Fruit fly (Drosophila melanogaster) whole organism, embryonic: ENCODE data around the gene cwo.

ENCODE experiments used
- Asciz ChIP-seq: fragments of 200-800 bp; sonication (Bioruptor generic); optimal IDR thresholded peaks from 2 replicates; lab custom pipeline; 2017; ENCODE audit warnings: missing biosample characterization, mild to moderate bottlenecking, missing genetic modification characterization, missing genetic modification reagents
- Atf6 ChIP-seq: fragments of 200-800 bp; sonication (Bioruptor generic); IDR thresholded peaks from 2 replicates; pipeline ENCODE4 v1.3.6; 2022; ENCODE audit warnings: missing biosample characterization, missing genetic modification characterization
- B-H2 ChIP-seq: fragments of 200-800 bp; sonication (Bioruptor generic); optimal IDR thresholded peaks from 2 replicates; lab custom pipeline; 2018; ENCODE audit warnings: missing biosample characterization, mild to moderate bottlenecking, missing genetic modification characterization
- BEAF-32 ChIP-seq: fragments of 200-800 bp; sonication (Bioruptor generic); optimal IDR thresholded peaks from 3 replicates; lab custom pipeline; 2017; ENCODE audit warnings: missing biosample characterization, missing genetic modification characterization, mild to moderate bottlenecking, moderate library complexity, missing genetic modification reagents
- CG1024 ChIP-seq: fragments of 200-800 bp; sonication (Bioruptor generic); IDR thresholded peaks from 2 replicates; pipeline ENCODE4 v1.3.6; 2022; ENCODE audit warnings: missing biosample characterization, missing genetic modification characterization
- CG10274 ChIP-seq: fragments of 200-800 bp; sonication (Bioruptor generic); optimal IDR thresholded peaks from 3 replicates; lab custom pipeline; 2017; ENCODE audit warnings: missing biosample characterization, mild to moderate bottlenecking, missing genetic modification characterization
- CG11093 ChIP-seq: fragments of 200-800 bp; sonication (Bioruptor generic); IDR thresholded peaks from 3 replicates; pipeline ENCODE4 v1.3.6; 2022; ENCODE audit warnings: missing biosample characterization, missing genetic modification characterization
- CG12769 ChIP-seq: fragments of 200-800 bp; sonication (Bioruptor generic); optimal IDR thresholded peaks from 2 replicates; lab custom pipeline; 2019; ENCODE audit warnings: missing biosample characterization, mild to moderate bottlenecking, missing genetic modification characterization, moderate library complexity
- CG14667 ChIP-seq: fragments of 200-800 bp; sonication (Bioruptor generic); IDR thresholded peaks from 2 replicates; pipeline ENCODE4 v1.3.6; 2022; ENCODE audit warnings: missing biosample characterization, missing genetic modification characterization
- CG2120 ChIP-seq: fragments of 200-800 bp; sonication (Bioruptor generic); optimal IDR thresholded peaks from 3 replicates; lab custom pipeline; 2016; ENCODE audit warnings: missing biosample characterization, missing genetic modification characterization
- CG2712 ChIP-seq: fragments of 200-800 bp; optimal IDR thresholded peaks from 3 replicates; lab custom pipeline; 2019; ENCODE audit warnings: missing biosample characterization, mild to moderate bottlenecking, missing genetic modification characterization, moderate library complexity
- CG32767 ChIP-seq: fragments of 200-800 bp; sonication (Bioruptor generic); IDR thresholded peaks from 2 replicates; pipeline ENCODE4 v1.3.6; 2022; ENCODE audit warnings: missing biosample characterization, missing genetic modification characterization
- CG32772 ChIP-seq: fragments of 200-800 bp; sonication (Bioruptor generic); IDR thresholded peaks from 2 replicates; pipeline ENCODE4 v1.3.6; 2022; ENCODE audit warnings: missing biosample characterization, missing genetic modification characterization
- CG6272 ChIP-seq: fragments of 200-800 bp; sonication (Bioruptor generic); IDR thresholded peaks from 2 replicates; pipeline ENCODE4 v1.3.6; 2022; ENCODE audit warnings: missing biosample characterization, missing genetic modification characterization
- CG6765 ChIP-seq: fragments of 200-800 bp; sonication (Bioruptor generic); optimal IDR thresholded peaks from 3 replicates; lab custom pipeline; 2017; ENCODE audit warnings: missing biosample characterization, mild to moderate bottlenecking, missing genetic modification characterization
- CG6791 ChIP-seq: fragments of 200-800 bp; sonication (Bioruptor generic); IDR thresholded peaks from 3 replicates; pipeline ENCODE4 v1.3.6; 2022; ENCODE audit warnings: missing biosample characterization, missing genetic modification characterization; ENCODE audit not compliant: partially characterized antibody
- CG7357 ChIP-seq: fragments of 200-800 bp; sonication (Bioruptor generic); IDR thresholded peaks from 3 replicates; pipeline ENCODE4 v1.3.6; 2022; ENCODE audit warnings: missing biosample characterization, missing genetic modification characterization
- CG8290 ChIP-seq, 3 experiments: fragments of 200-800 bp; sonication (Bioruptor generic); optimal IDR thresholded peaks; 2 replicates each; lab custom pipeline; 2016 to 2019; ENCODE audit warnings: missing biosample characterization in 3 of 3, missing genetic modification characterization in 3 of 3, mild to moderate bottlenecking in 2 of 3, moderate library complexity in 1 of 3
- CG8388 ChIP-seq: fragments of 200-800 bp; sonication (Bioruptor generic); optimal IDR thresholded peaks from 2 replicates; lab custom pipeline; 2019; ENCODE audit warnings: missing biosample characterization, mild to moderate bottlenecking, missing genetic modification characterization, moderate library complexity
- Dek ChIP-seq: fragments of 200-800 bp; sonication (Bioruptor generic); optimal IDR thresholded peaks from 3 replicates; lab custom pipeline; 2019; ENCODE audit warnings: missing biosample characterization, mild to moderate bottlenecking, missing genetic modification characterization, moderate library complexity
- Elba2 ChIP-seq: fragments of 200-800 bp; sonication (Bioruptor generic); optimal IDR thresholded peaks from 3 replicates; lab custom pipeline; 2016; ENCODE audit warnings: missing biosample characterization, missing genetic modification characterization
- H2.0 ChIP-seq: fragments of 200-800 bp; sonication (Bioruptor generic); IDR thresholded peaks from 2 replicates; pipeline ENCODE4 v1.3.6; 2022; ENCODE audit warnings: missing biosample characterization, missing genetic modification characterization
- Hmr ChIP-seq: fragments of 200-800 bp; sonication (Bioruptor generic); optimal IDR thresholded peaks from 3 replicates; lab custom pipeline; 2017; ENCODE audit warnings: mild to moderate bottlenecking, missing biosample characterization, missing genetic modification reagents, missing genetic modification characterization
- Hr78 ChIP-seq, 2 experiments: fragments of 200-800 bp in 1 of 2; fragments of >200 bp in 1 of 2; sonication (Bioruptor generic) in 1 of 2; optimal IDR thresholded peaks; 2 replicates each; lab custom pipeline; 2017 to 2019; ENCODE audit warnings: missing biosample characterization in 2 of 2, missing genetic modification characterization in 2 of 2, mild to moderate bottlenecking in 1 of 2, moderate library complexity in 1 of 2
- Max ChIP-seq: fragments of 200-800 bp; sonication (Bioruptor generic); optimal IDR thresholded peaks from 2 replicates; lab custom pipeline; 2016; ENCODE audit warnings: missing biosample characterization, mild to moderate bottlenecking, missing genetic modification characterization
- Meics ChIP-seq: fragments of 200-800 bp; sonication (Bioruptor generic); optimal IDR thresholded peaks from 2 replicates; lab custom pipeline; 2017; ENCODE audit warnings: missing biosample characterization, mild to moderate bottlenecking, missing genetic modification characterization
- Nf-YB ChIP-seq: fragments of 200-800 bp; sonication (Bioruptor generic); optimal IDR thresholded peaks from 3 replicates; lab custom pipeline; 2019; ENCODE audit warnings: missing biosample characterization, mild to moderate bottlenecking, missing genetic modification characterization, moderate library complexity
- Pdp1 ChIP-seq, 2 experiments: fragments of 200-800 bp; sonication (Bioruptor generic); optimal IDR thresholded peaks; 3 replicates each; lab custom pipeline; 2016; ENCODE audit warnings: missing biosample characterization in 2 of 2, missing genetic modification characterization in 2 of 2, mild to moderate bottlenecking in 1 of 2, moderate library complexity in 1 of 2
- ash1 ChIP-seq: fragments of 200-800 bp; sonication (Bioruptor generic); optimal IDR thresholded peaks from 2 replicates; lab custom pipeline; 2018; ENCODE audit warnings: missing biosample characterization, mild to moderate bottlenecking, missing genetic modification characterization
- bowl ChIP-seq: fragments of 200-800 bp; sonication (Bioruptor generic); IDR thresholded peaks from 2 replicates; pipeline ENCODE4 v1.3.6; 2022; ENCODE audit warnings: missing biosample characterization, missing genetic modification characterization
- crol ChIP-seq: fragments of 200-800 bp; sonication (Bioruptor generic); IDR thresholded peaks from 2 replicates; pipeline ENCODE4 v1.3.6; 2022; ENCODE audit warnings: missing biosample characterization, missing genetic modification characterization
- cwo ChIP-seq: fragments of 200-800 bp; sonication (Bioruptor generic); optimal IDR thresholded peaks from 3 replicates; lab custom pipeline; 2017; ENCODE audit warnings: missing biosample characterization, missing genetic modification characterization, mild to moderate bottlenecking, moderate library complexity, missing genetic modification reagents
- dan ChIP-seq: fragments of 200-800 bp; sonication (Bioruptor generic); IDR thresholded peaks from 2 replicates; pipeline ENCODE4 v1.3.6; 2022; ENCODE audit warnings: missing biosample characterization, missing genetic modification characterization
- exex ChIP-seq: fragments of 200-800 bp; sonication (Bioruptor generic); optimal IDR thresholded peaks from 4 replicates; lab custom pipeline; 2018; ENCODE audit warnings: missing biosample characterization, mild to moderate bottlenecking, missing genetic modification characterization, moderate library complexity
- fd102C ChIP-seq: fragments of 200-800 bp; sonication (Bioruptor generic); optimal IDR thresholded peaks from 2 replicates; lab custom pipeline; 2018; ENCODE audit warnings: missing biosample characterization, mild to moderate bottlenecking, missing genetic modification characterization, moderate library complexity
- fd64A ChIP-seq: fragments of 200-800 bp; sonication (Bioruptor generic); optimal IDR thresholded peaks from 3 replicates; lab custom pipeline; 2018; ENCODE audit warnings: missing biosample characterization, mild to moderate bottlenecking, missing genetic modification characterization
- ftz-f1 ChIP-seq: fragments of 200-800 bp; sonication (Bioruptor generic); optimal IDR thresholded peaks from 2 replicates; lab custom pipeline; 2016; ENCODE audit warnings: missing biosample characterization, missing genetic modification characterization
- hbn ChIP-seq: fragments of 200-800 bp; sonication (Bioruptor generic); IDR thresholded peaks from 2 replicates; pipeline ENCODE4 v1.3.6; 2022; ENCODE audit warnings: missing biosample characterization, missing genetic modification characterization; ENCODE audit not compliant: partially characterized antibody
- klu ChIP-seq: fragments of 200-800 bp; sonication (Bioruptor generic); IDR thresholded peaks from 2 replicates; pipeline ENCODE4 v1.3.6; 2022; ENCODE audit warnings: missing biosample characterization, missing genetic modification characterization
- kni ChIP-seq: fragments of 200-800 bp; sonication (Bioruptor generic); optimal IDR thresholded peaks from 3 replicates; lab custom pipeline; 2017; ENCODE audit warnings: mild to moderate bottlenecking, missing biosample characterization, missing genetic modification reagents, missing genetic modification characterization
- lilli ChIP-seq: fragments of 200-800 bp; sonication (Bioruptor generic); optimal IDR thresholded peaks from 3 replicates; lab custom pipeline; 2016; ENCODE audit warnings: missing biosample characterization, missing genetic modification characterization
- mirr ChIP-seq: fragments of 200-800 bp; sonication (Bioruptor generic); optimal IDR thresholded peaks from 3 replicates; lab custom pipeline; 2018; ENCODE audit warnings: missing biosample characterization, mild to moderate bottlenecking, missing genetic modification characterization
- nerfin-1 ChIP-seq: fragments of 200-800 bp; sonication (Bioruptor generic); optimal IDR thresholded peaks from 3 replicates; lab custom pipeline; 2019; ENCODE audit warnings: missing biosample characterization, mild to moderate bottlenecking, missing genetic modification characterization, moderate library complexity
- prd ChIP-seq, 3 experiments: fragments of >200 bp in 2 of 3; fragments of 200-800 bp in 1 of 3; sonication (Bioruptor generic) in 1 of 3; optimal IDR thresholded peaks in 2 of 3; IDR thresholded peaks in 1 of 3; 2 replicates in 2 of 3; 3 replicates in 1 of 3; pipeline versions ENCODE4 v1.3.6 to Lab custom; 2017 to 2022; ENCODE audit warnings: missing biosample characterization in 1 of 3, missing genetic modification characterization in 1 of 3
- pros ChIP-seq: fragments of 200-800 bp; sonication (Bioruptor generic); optimal IDR thresholded peaks from 3 replicates; lab custom pipeline; 2019; ENCODE audit warnings: missing biosample characterization, mild to moderate bottlenecking, missing genetic modification characterization, moderate library complexity
- sd ChIP-seq: fragments of 200-800 bp; sonication (Bioruptor generic); optimal IDR thresholded peaks from 3 replicates; lab custom pipeline; 2018; ENCODE audit warnings: missing biosample characterization, mild to moderate bottlenecking, missing genetic modification characterization, moderate library complexity
- sug ChIP-seq: fragments of 200-800 bp; optimal IDR thresholded peaks from 2 replicates; lab custom pipeline; 2019; ENCODE audit warnings: missing biosample characterization, mild to moderate bottlenecking, missing genetic modification characterization, moderate library complexity
- usp ChIP-seq: fragments of >200 bp; optimal IDR thresholded peaks from 2 replicates; lab custom pipeline; 2017; ENCODE audit warnings: missing biosample characterization, missing genetic modification characterization

cwo gene

DNA sequence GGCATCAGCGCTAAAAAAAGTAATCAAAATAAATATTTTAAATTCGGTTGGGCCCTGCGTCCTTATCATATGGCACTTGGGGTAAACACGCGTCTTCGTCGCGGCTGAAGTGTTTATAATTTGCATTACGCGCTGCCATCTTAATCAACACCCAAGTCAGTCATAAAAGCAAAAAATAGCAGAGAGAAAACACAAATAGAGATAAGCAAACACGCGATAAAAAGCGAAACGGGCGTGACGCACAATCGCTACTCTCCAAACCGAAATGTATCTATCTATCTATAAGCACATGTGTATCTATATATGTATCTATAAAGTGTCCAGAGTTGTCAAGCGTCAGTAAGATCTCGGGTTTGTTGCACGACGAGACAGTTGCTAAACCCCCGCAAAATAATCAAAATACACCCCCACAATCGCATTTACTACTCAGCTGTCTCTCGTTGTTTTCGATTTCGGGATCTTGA, 2.9 kb downstream of the cwo start (continued):
- TF ChIP-seq CG8290 (GFP tag; optimal IDR thresholded peaks at IDR 0.05; lab: Kevin White, UChicago) (no peak), CG8290 (tag; optimal IDR thresholded peaks at IDR 0.05; lab: Kevin White, UChicago) (peak in 1 of 2 experiments; percentile 42), BEAF-32 (GFP tag; lab: Kevin White, UChicago) (no peak), prd (optimal IDR thresholded peaks at IDR 0.05; lab: Kevin White, UChicago) (no peak), prd (GFP tag; IDR thresholded peaks at IDR 0.05; lab: Robert Waterston, UW) (no peak), ash1 (GFP tag; lab: Kevin White, UChicago) (peak; percentile 23), CG2120 (GFP tag; lab: Kevin White, UChicago) (peak; percentile 16), Asciz (GFP tag; lab: Kevin White, UChicago) (peak; percentile 43), bowl (GFP tag; lab: Robert Waterston, UW) (no peak), Dek (peak; percentile 7), Elba2 (GFP tag; lab: Kevin White, UChicago) (no peak), cwo (GFP tag; lab: Kevin White, UChicago) (peak; percentile 98), nerfin-1 (no peak), CG10274 (GFP tag; lab: Kevin White, UChicago) (peak; percentile 17), Pdp1 (GFP tag; optimal IDR thresholded peaks at IDR 0.05; lab: Kevin White, UChicago) (peak in 1 of 2 experiments; percentile 65), CG6765 (peak; percentile 41), B-H2 (GFP tag; lab: Kevin White, UChicago) (peak; percentile 11), lilli (GFP tag; lab: Kevin White, UChicago) (no peak), Meics (GFP tag; lab: Kevin White, UChicago) (peak; percentile 26), sug (tag; lab: Kevin White, UChicago) (peak; percentile 69), Max (GFP tag; lab: Kevin White, UChicago) (peak; percentile 4), CG32767 (peak; percentile 33; the same call in 1 of the 2 replicates), fd102C (no peak), CG12769 (peak; percentile 3), Atf6 (GFP tag; lab: Robert Waterston, UW) (peak; percentile 12; the same call in 1 of the 2 replicates), mirr (GFP tag; lab: Kevin White, UChicago) (peak; percentile 94), Hmr (GFP tag; lab: Kevin White, UChicago) (peak; percentile 63), CG32772 (GFP tag; lab: Robert Waterston, UW) (no peak), pros (no peak), exex (tag; lab: Kevin White, UChicago) (peak; percentile 77), CG7357 (GFP tag; lab: Robert Waterston, UW) (no peak), fd64A (peak; percentile 26), Nf-YB (no peak)

DNA sequence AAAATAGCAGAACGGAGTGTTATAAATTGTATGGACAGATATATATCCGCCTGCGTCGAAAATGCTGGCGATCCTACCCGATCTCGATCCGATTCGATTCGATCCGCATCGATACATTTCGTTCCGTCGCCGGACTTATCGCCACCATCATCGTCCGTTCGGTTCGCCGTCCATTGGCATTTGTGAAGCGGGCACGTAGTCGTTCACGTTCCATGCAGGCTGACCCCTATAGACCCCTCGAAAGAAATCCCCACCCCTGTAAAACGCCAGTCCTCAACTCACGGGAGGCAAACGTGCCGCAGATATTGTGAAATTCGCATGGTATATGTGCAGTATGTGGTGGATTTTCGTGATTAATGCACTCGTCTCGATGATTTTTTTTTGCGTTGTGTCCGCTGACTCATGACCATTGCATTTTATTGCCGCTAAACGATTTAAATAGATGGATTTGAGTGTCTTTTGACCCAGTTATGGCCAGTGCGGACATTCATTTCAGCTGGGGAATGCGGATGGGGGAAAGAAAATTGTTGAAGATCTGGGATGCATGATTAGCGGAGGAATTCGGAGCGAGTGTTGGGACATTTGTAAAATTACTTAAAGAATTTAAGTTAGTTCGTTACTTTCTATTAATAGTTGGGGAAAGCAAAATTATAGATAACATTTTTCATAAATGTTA, 3.9 kb downstream of the cwo start:
- TF ChIP-seq CG11093 (GFP tag; lab: Robert Waterston, UW) (no peak), kni (GFP tag; lab: Kevin White, UChicago) (no peak), ftz-f1 (no peak), klu (GFP tag; lab: Robert Waterston, UW) (no peak), CG6791 (GFP tag; lab: Robert Waterston, UW) (no peak), crol (no peak), CG8388 (GFP tag; lab: Kevin White, UChicago) (no peak), CG1024 (GFP tag; lab: Robert Waterston, UW) (no peak), CG2712 (tag; lab: Kevin White, UChicago) (no peak), cwo (GFP tag; lab: Kevin White, UChicago) (peak; percentile 95), CG6272 (GFP tag; lab: Robert Waterston, UW) (no peak), fd64A (no peak), sd (tag; lab: Kevin White, UChicago) (peak; percentile 64), CG14667 (GFP tag; lab: Robert Waterston, UW) (no peak), hbn (GFP tag; lab: Robert Waterston, UW) (no peak), dan (GFP tag; lab: Robert Waterston, UW) (no peak), H2.0 (GFP tag; lab: Robert Waterston, UW) (no peak), usp (GFP tag; lab: Kevin White, UChicago) (no peak), Hr78 (GFP tag; optimal IDR thresholded peaks at IDR 0.05; lab: Kevin White, UChicago) (peak in 1 of 2 experiments; percentile 43)
